Worm (Caenorhabditis elegans) whole organism, L4/young adult: ENCODE data around the gene srbc-66.

Source experiments
- W03F9.2 ChIP-seq: fragments of 150-350 bp; optimal IDR thresholded peaks from 2 replicates; lab custom pipeline; 2014; ENCODE audit warnings: missing biosample characterization, missing genetic modification characterization
- dao-5 ChIP-seq: sonication (generic microtip); optimal IDR thresholded peaks from 2 replicates; lab custom pipeline; 2016; ENCODE audit warnings: missing genotype, missing genetic modification characterization, moderate library complexity, missing compliant biosample characterization
- him-1 ChIP-seq: sonication (generic microtip); optimal IDR thresholded peaks from 2 replicates; lab custom pipeline; 2016; ENCODE audit warnings: missing genotype, missing genetic modification reagents, missing genetic modification characterization, missing compliant biosample characterization

DNA sequence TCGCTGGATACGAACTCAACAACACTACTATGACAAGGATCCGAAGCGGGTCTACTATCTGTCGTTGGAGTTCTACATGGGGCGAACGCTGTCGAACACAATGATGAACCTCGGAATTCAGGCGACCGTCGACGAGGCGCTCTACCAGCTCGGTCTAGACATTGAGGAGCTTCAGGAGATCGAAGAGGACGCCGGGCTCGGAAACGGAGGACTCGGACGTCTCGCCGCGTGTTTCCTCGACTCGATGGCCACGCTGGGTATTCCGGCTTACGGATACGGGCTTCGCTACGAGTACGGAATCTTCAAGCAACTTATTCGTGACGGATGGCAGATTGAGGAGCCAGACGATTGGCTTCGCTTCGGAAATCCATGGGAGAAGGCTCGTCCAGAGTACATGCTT is 51.1 kb downstream of the srbc-66 start:
- TF ChIP-seq dao-5 (tag; lab: Kevin White, UChicago): no peak
- no peak for TF ChIP-seq him-1 (tag; lab: Kevin White, UChicago)
- TF ChIP-seq W03F9.2 (tag; lab: Kevin White, UChicago): no peak
